Fruit fly (Drosophila melanogaster): Measurements from ENCODE around the gene CG43050.

Gene CG43050

DNA sequence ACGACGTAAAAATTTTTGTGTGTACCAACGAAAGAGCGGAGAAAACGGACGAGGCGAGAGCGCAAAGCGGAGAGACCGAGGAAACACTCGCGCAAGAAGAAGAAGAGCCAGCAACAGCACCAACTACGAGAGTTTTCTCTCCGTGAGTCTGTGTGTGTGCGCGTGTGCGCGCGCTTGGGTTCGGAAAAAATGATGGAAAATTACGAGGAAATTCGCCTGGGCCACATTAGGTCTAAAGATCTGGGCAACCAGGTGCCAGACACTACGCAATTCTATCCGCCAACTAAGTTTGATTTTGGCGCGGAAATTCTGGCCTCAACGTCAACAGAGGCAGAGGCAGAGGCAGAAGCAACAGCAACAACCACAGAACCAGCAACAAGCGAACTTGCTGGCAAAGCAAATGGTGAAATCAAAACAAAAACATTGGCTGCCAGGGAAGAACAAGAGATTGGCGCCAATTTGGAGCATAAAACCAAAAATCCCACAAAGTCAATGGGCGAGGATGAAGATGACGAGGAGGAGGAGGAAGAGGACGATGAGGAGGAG is 46.8 kb downstream of the CG43050 start, which contains the start of gene DnaJ-H (continued):
- no peak for TF ChIP-seq cwo (GFP tag; optimal IDR thresholded peaks at IDR 0.05)
- TF ChIP-seq MESR4 (GFP tag; optimal IDR thresholded peaks at IDR 0.05), result peak; percentile 37
- TF ChIP-seq odd (GFP tag; optimal IDR thresholded peaks at IDR 0.05), result no peak

All from whole organism, embryonic.